Fruit fly (Drosophila melanogaster) whole organism, wandering third instar larva: ENCODE data around the gene CG8837.

Experiments
- dl ChIP-seq, 2 experiments: fragments of 175-275, 200-275 bp in 1 of 2; fragments of 200-275 bp in 1 of 2; sonication (Bioruptor generic); optimal IDR thresholded peaks; lab custom pipeline; 2018; ENCODE audit warnings: mild to moderate bottlenecking in 2 of 2, missing biosample characterization in 2 of 2, missing genetic modification characterization in 2 of 2, moderate library complexity in 2 of 2; ENCODE audit not compliant: partially characterized antibody in 2 of 2, insufficient read depth in 1 of 2
- dsf ChIP-seq: sonication (Bioruptor generic); optimal IDR thresholded peaks from 2 replicates; lab custom pipeline; 2016; ENCODE audit warnings: missing biosample characterization, missing genetic modification characterization, borderline replicate concordance
- h ChIP-seq: fragments of 200-800 bp; sonication (Bioruptor generic); optimal IDR thresholded peaks from 3 replicates; lab custom pipeline; 2016; ENCODE audit warnings: missing biosample characterization, mild to moderate bottlenecking, missing genetic modification characterization
- sv ChIP-seq: fragments of 200-800 bp; sonication (Bioruptor generic); optimal IDR thresholded peaks from 3 replicates; lab custom pipeline; 2016; ENCODE audit warnings: missing biosample characterization, missing genetic modification characterization
- usp ChIP-seq: fragments of >200 bp; optimal IDR thresholded peaks from 2 replicates; lab custom pipeline; 2017; ENCODE audit warnings: missing biosample characterization, missing genetic modification characterization

DNA sequence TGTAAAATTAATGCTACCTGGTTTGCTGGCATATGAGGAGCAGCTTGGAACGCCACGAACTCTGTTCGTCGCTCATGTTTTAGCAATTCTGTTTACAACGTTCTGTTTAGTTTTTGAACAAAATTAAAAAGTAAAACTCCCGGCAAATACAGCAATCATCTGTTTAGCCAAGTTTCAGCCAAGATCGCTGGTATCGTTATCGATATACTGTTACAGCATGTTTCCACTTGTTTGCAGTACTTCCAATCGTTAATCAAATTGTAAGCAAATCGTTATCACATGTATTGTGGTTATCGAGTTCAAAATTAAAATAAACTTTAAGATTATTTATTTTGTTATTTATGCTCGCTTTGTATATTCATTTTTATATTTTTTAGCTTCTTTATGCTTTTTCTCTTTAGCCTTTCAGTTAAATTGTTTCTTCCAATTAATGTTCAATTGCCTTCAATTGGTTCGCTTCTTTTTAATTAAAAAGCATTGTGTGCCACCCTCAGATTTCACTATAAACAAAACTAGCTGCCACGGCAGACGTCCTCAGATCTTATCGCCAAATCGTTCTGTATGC, at the start of gene CG8837, which contains the start of gene Fign:
- TF ChIP-seq h (GFP tag; lab: Kevin White, UChicago): no peak
- TF ChIP-seq dsf (GFP tag; lab: Kevin White, UChicago): no peak
- TF ChIP-seq sv (GFP tag; lab: Kevin White, UChicago): no peak
- TF ChIP-seq usp (GFP tag; lab: Kevin White, UChicago): no peak
- no peak for TF ChIP-seq dl (GFP tag; optimal IDR thresholded peaks at IDR 0.05; lab: Kevin White, UChicago; ENCODE audit: insufficient read depth in 1 of 2, partially characterized antibody in 2 of 2)
